Worm (Caenorhabditis elegans): ENCODE results near the gene C40A11.3.
"Not testable (repeated sequence)": the region's sequence is repeated elsewhere in the genome, so short reads cannot be mapped to it uniquely, and the experiment has no call there.

Gene C40A11.3

ce11 chrII:2138901-2139300 is 2.0 kb upstream of the C40A11.3 start:
- TF ChIP-seq unc-62 (GFP tag; optimal IDR thresholded peaks at IDR 0.05): no peak

DNA sequence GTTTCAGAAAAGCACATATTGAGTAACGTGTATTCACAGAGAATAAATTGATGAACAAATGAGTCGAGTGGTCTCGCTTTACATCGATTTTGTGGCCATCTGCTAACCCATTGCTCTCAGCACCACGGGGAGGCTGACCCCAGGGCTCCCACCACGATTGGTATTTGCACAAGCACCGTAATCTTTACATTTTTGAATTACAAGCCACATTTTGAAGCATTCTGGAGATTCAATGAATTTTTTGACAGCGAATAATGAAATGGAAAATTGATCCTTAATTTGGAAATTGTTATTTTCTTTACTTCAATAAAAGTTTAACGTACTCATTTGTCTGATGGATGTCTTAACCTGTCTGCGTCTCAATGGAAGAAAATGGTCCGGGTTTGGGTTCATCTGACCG is 4.6 kb downstream of the C40A11.3 start, which contains the start of gene C40A11.6:
C40A11.6 (minus strand) TSS at position 101 of the 400 bp plus-strand sequence.
- no peak for TF ChIP-seq unc-62 (GFP tag; optimal IDR thresholded peaks at IDR 0.05)

DNA sequence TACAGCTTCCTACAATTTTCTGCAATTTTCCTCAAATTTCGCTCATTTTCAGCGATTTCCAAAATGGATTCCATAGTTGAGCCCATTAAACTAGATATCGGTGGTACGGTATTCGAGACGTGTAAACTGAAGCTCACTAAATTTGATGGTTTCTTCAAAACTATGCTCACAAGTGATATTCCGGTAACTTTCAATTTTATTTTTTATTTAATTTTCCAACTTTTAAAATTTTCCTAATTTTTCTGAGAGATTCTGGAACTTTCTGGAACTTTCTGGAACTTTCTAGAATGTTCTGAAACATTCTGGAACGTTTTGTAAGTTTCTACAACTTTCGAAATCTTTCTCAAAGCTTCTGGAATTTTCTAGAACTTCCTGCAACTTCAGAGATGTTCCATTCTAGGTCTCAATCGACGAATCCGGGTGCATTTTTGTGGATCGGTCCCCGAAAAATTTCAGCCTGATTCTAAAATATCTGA is 6.0 kb downstream of the C40A11.3 start, which contains the start of gene C40A11.2:
C40A11.2 (plus strand) TSS at position 51 of the 476 bp plus-strand sequence.
- TF ChIP-seq unc-62 (GFP tag; optimal IDR thresholded peaks at IDR 0.05): no peak

DNA sequence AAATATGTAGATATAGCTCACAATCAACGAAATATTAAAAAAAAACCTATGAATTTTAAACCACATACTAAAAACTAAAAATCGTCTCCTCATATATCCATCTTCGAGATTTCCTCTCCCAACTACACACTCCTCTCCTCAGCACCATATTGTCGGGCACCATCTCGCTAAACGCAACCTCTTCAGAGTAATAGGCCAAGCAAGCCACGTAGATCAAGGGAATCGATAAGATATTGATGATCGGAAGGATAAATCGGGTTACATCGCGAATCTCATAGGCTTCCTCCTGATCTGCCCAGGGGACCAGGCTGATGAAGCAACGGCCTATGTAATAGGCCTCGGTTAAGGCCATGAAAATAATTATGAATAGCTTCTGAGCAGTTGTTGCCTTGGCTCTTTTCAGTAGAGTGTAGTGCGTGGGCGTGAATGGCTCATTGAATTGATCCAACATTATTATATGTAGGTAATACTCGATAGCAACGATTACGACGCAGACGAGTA is 9.6 kb downstream of the C40A11.3 start, which contains the start of the genes C40A11.7 and C40A11.8:
C40A11.7 (minus strand) TSS at position 101 of the 501 bp plus-strand sequence.
C40A11.8 (minus strand) TSS at position 451 of the 501 bp plus-strand sequence.
- no peak for TF ChIP-seq unc-62 (GFP tag; optimal IDR thresholded peaks at IDR 0.05)

DNA sequence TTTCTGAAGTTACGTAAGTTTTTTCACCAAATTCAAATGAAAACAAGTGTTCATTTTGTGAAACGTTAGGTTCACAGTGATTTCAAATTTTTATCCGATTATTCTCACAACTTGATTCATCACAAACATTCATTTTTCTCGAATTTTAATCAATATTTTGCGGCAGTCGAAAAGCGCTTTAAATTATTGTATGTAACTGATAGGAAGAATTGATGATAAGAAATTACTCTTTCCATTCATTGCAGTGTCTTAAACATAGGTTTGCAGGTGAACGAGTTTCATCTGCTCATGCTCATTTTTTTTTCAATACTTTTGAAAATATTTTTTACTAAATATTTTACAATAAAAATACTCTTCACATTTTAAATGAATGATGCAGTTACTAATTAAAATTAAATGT is 11.5 kb downstream of the C40A11.3 start:
- TF ChIP-seq unc-62 (GFP tag; optimal IDR thresholded peaks at IDR 0.05): no peak

DNA sequence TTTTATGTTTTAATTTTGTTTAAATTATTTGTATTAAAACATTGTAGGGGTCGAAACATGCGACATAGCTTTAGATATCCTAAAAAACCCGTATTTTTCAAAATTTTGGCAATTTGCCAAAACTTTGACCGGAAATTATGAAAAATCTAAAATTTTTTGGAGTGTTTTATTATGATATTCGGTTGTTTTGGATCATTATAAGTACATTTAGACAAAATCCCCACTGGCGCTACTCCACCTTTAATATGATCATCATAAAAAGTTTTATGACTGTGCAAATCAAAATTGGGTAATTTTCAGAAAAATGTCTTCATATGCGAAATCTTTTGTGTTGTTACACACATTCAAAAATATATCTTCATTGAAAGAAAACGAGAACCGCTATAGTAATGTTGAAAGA is 12.8 kb downstream of the C40A11.3 start, which contains the start of gene math-18:
math-18 (plus strand) TSS at position 301 of the 400 bp plus-strand sequence.
- TF ChIP-seq unc-62 (GFP tag; optimal IDR thresholded peaks at IDR 0.05): not testable (repeated sequence)

- TF ChIP-seq unc-62 (GFP tag; optimal IDR thresholded peaks at IDR 0.05): not testable (repeated sequence)
These were observed 22.5 kb downstream of the C40A11.3 start, which contains the start of gene C33C12.11 for ce11 chrII:2163370-2163882. TSS of gene C33C12.11 (minus strand) at chrII:2163832.

DNA sequence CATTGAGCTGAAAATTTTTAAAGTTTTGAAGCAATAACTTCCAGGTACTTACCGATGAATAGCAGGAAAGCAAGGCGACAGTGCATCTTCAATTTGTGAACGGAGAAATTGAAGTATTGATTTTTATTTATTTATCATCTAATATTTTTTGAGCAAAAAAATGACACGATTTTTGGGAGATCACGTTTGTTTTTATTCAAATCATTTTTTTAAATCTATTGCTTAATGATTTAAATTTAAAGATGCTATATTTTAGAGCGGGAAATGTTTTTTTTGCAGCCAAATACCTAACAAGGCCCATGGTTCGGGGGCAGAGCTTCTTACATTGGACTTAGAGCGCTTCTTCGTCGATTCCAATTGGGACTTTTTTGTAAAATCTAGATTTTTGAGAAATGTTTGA is 25.5 kb downstream of the C40A11.3 start, which contains the start of gene C33C12.4:
C33C12.4 (minus strand) TSS at position 101 of the 400 bp plus-strand sequence.
- no peak for TF ChIP-seq unc-62 (GFP tag; optimal IDR thresholded peaks at IDR 0.05)

DNA sequence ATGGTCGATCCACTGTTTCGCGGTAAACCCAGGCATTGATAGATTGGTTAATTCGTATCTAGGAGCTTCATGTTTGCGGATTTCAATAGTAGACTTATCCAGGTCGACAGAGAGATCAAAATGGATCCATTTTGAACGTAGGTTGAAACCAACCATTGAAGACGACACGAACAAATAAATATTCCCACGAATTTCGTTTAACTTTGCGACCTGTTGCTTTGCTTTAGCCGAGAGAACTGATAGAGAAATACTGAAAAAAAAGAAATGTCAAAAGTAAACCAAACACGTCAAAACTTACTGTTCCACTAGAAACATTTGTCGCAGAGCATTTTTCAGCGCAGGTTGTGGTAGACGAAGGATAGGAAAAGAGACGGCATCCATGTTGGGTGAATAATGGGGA is 27.5 kb downstream of the C40A11.3 start, which contains the start of gene fbxb-38:
fbxb-38 (minus strand) TSS at position 390 of the 400 bp plus-strand sequence.
- TF ChIP-seq unc-62 (GFP tag; optimal IDR thresholded peaks at IDR 0.05): no peak

- no peak for TF ChIP-seq unc-62 (GFP tag; optimal IDR thresholded peaks at IDR 0.05)
These were observed 29.2 kb downstream of the C40A11.3 start, which contains the start of gene C33C12.12 for ce11 chrII:2170085-2170484. TSS of gene C33C12.12 (minus strand) at chrII:2170185.

DNA sequence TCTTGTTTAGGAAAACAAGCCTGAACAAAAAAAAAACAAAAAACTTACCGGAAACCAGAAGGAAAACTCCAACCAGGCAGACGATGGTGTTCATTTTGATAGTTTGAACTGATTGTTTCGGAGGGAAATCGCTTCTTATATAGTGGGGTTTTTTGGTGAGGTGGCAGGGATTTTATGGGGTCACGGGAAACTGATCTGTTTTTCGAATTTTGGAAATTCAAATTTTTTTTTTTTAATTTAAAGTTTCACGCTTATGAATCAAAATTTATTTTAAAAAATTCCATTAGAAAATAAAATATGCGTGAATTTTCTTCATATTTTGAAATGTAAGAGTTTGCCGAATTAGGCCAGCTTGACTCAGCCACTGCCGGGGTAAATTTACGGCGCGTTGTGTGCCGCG is 34.5 kb downstream of the C40A11.3 start, which contains the start of gene C33C12.7:
C33C12.7 (minus strand) TSS at position 101 of the 400 bp plus-strand sequence.
- TF ChIP-seq unc-62 (GFP tag; optimal IDR thresholded peaks at IDR 0.05): no peak

DNA sequence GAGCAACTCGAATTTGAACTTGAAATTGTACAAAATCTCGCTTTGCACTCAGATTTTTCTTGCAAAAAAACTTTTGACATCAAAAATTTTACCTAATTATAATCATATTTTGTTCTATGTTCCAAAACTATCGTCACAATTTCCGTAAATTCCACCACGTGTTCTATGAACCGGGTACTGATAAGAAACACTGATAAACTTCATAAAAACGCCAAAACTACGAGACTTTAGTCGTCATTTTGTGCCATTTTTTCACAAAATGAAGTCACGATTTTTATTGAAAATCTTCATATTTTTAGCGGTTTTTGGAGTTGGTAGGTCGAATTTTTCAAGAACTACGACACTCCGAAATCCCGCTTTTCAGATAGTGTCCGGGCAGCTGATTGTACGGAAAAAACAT is 35.8 kb downstream of the C40A11.3 start, which contains the start of gene gba-1:
gba-1 (plus strand) TSS at position 54 of the 400 bp plus-strand sequence.
- TF ChIP-seq unc-62 (GFP tag; optimal IDR thresholded peaks at IDR 0.05): no peak

- no peak for TF ChIP-seq unc-62 (GFP tag; optimal IDR thresholded peaks at IDR 0.05)
These were observed 36.8 kb downstream of the C40A11.3 start for ce11 chrII:2177735-2178134.

DNA sequence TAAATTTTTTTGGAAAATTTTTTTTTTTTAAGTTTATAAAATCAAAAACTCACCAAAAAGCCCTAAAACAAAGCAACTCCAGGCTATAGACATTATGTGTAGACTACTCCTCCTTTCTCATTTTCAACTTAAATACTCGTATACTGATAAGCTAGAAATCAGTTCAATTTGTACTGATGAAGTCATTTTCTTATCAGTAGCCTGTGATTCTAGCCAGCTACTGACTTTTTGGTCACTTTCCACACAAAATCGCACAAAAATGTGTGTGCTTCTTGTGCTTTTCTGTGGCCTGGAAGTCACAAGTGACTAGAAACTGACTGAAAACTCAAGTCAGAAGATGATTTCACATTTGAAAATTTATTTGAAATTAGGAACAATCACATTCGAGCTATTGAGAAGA is 45.4 kb downstream of the C40A11.3 start, which contains the start of gene gba-2:
gba-2 (minus strand) TSS at position 106 of the 400 bp plus-strand sequence.
- TF ChIP-seq unc-62 (GFP tag; optimal IDR thresholded peaks at IDR 0.05): no peak

DNA sequence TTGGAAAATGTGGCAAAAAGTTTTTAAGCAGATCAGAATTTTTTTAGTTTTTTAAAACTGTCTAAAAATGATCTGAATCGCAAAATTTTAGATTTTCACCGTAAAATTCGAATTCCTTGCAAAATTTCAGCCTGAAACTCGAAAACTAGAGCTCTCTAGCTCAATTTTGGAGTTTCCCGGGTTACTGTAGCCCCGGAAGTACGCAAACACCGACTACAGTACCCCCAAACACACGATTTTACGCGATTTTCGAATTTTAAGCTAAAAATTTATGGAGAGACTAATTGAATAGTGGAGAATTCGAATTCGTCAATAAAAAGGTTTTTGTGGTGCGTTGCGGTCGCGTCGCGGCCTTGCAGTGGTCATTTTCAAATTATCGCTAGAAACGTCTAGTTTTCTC is 45.8 kb downstream of the C40A11.3 start:
- TF ChIP-seq unc-62 (GFP tag; optimal IDR thresholded peaks at IDR 0.05): no peak

- TF ChIP-seq unc-62 (GFP tag; optimal IDR thresholded peaks at IDR 0.05): no peak
These were observed 48.4 kb downstream of the C40A11.3 start, which contains the start of gene mtq-2 for ce11 chrII:2189357-2189756. TSS of gene mtq-2 (minus strand) at chrII:2189457.

DNA sequence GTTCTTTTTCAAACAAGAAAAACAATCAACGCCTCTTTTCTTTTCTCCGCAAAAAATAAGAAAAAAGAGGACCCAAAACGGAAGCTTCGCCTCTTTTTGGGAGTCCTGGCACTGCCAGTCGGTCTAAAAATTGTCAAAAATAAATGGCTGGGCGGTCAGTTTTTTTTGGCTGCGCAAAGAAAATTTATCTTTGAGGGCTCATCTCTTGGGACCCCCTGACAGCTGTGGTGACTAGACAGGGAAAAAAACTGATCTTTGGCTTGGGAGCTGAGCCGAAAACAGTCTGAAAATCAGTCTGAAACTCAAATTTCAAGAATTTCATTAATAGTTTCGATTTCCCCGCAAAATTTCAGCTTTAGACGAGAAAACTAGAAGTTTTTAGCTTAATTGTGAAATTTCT is 49.6 kb downstream of the C40A11.3 start:
- TF ChIP-seq unc-62 (GFP tag; optimal IDR thresholded peaks at IDR 0.05): no peak
